Fruit fly (Drosophila melanogaster): ENCODE data around the gene CG10674.
A peak's percentile ranks its signal among the peaks of the same experiment; 100 is the strongest.

Gene CG10674

DNA sequence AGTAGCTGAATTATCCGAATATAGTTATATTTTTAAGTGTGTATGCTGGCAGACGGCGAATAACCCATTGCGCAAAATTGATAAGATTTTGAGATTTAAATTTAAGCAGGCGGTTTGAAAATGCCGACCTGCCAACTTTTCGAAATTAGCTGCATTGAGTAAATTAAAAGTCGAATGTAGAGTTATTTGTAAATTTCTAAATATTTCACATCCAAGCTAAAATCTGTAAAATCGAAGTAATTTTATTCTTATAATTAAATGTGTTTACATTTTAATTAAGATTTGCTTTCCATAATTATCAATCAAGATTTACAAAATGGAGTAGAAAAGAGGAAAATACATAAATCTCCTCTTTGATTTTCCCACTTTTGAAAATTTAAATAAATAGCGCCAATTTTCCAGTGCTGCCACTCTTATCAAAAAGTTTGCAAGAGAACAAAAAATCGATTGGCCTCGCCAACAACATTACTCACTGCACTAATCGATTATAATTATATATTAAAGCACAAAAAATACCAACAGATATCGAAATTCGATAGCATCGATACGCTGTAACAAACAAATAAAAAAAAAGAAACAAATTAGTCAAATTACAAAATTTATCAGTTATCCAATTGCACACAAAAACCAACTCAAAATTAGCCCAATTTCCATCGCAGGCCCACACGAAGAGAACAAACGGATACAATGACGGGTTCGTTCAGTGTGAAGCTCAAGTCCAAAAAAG, 2.2 kb downstream of the CG10674 start, which contains the start of gene Yod1:
Yod1 (plus strand) TSS at position 168 of the 727 bp plus-strand sequence.
- TF ChIP-seq CG8159 (tag; optimal IDR thresholded peaks at IDR 0.05) = no peak
- no peak for TF ChIP-seq CG17806 (tag; optimal IDR thresholded peaks at IDR 0.05)
- peak; percentile 19; the same call in 1 of the 2 replicates for TF ChIP-seq Ets98B (GFP tag; IDR thresholded peaks at IDR 0.05)
- TF ChIP-seq CG4496 (GFP tag; IDR thresholded peaks at IDR 0.05) = no peak
- no peak for TF ChIP-seq CG10348 (GFP tag; IDR thresholded peaks at IDR 0.05)
- TF ChIP-seq CG8301 (tag; optimal IDR thresholded peaks at IDR 0.05) = no peak
- TF ChIP-seq Pif1A (GFP tag; optimal IDR thresholded peaks at IDR 0.05) = no peak
- TF ChIP-seq CG14655 (GFP tag; optimal IDR thresholded peaks at IDR 0.05) = no peak
- TF ChIP-seq CG9948 (tag; optimal IDR thresholded peaks at IDR 0.05) = no peak
- no peak for TF ChIP-seq CG13204 (GFP tag; optimal IDR thresholded peaks at IDR 0.05)
- no peak for TF ChIP-seq CG34367 (tag; optimal IDR thresholded peaks at IDR 0.05)
- peak; percentile 33 for TF ChIP-seq gl (tag; optimal IDR thresholded peaks at IDR 0.05)
- TF ChIP-seq Pif1B (GFP tag; optimal IDR thresholded peaks at IDR 0.05) = no peak
- no peak for TF ChIP-seq fd96Ca (GFP tag; IDR thresholded peaks at IDR 0.05)
- no peak for TF ChIP-seq Snoo (tag; optimal IDR thresholded peaks at IDR 0.05)
- TF ChIP-seq D1 (tag; optimal IDR thresholded peaks at IDR 0.05) = no peak
- TF ChIP-seq CG15710 (tag; optimal IDR thresholded peaks at IDR 0.05) = no peak
- no peak for TF ChIP-seq rn (GFP tag; IDR thresholded peaks at IDR 0.05)
- 0 out of 2 replicates have a peak, but pooled peaks have one; percentile 12 for TF ChIP-seq CG12605 (GFP tag; IDR thresholded peaks at IDR 0.05)
- peak; percentile 88 for TF ChIP-seq EcR (GFP tag; optimal IDR thresholded peaks at IDR 0.05)
- TF ChIP-seq CG32121 (GFP tag; IDR thresholded peaks at IDR 0.05) = peak; percentile 8; the same call in 1 of the 2 replicates

DNA sequence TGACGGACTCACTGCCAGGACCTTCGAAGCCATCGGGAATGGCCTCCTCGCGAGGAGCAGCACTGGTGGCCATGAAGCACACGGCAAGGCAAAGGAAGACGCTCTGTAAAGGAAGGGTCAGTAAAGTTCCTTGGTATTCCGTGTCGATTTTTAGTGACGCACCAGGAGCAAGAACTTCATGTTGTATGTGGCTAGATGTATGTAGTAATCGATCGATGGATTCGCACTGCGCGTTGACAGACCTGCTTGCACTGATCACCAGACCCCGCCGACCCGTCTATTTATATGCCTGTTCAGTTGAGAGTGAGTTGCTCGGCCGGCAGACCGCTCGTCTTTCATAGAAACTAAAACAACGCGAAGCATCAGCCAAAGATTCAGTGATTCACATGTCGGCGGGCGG, 3.1 kb downstream of the CG10674 start, which contains the start of gene CG15213:
CG15213 (minus strand) TSS at position 255 of the 400 bp plus-strand sequence.
- TF ChIP-seq CG10348 (GFP tag; IDR thresholded peaks at IDR 0.05) = no peak
- no peak for TF ChIP-seq Ets98B (GFP tag; IDR thresholded peaks at IDR 0.05)
- no peak for TF ChIP-seq CG13204 (GFP tag; optimal IDR thresholded peaks at IDR 0.05)
- no peak for TF ChIP-seq CG4496 (GFP tag; IDR thresholded peaks at IDR 0.05)
- TF ChIP-seq Pif1B (GFP tag; optimal IDR thresholded peaks at IDR 0.05) = no peak
- TF ChIP-seq CG8301 (tag; optimal IDR thresholded peaks at IDR 0.05) = no peak
- TF ChIP-seq gl (tag; optimal IDR thresholded peaks at IDR 0.05) = no peak
- no peak for TF ChIP-seq CG14655 (GFP tag; optimal IDR thresholded peaks at IDR 0.05)

DNA sequence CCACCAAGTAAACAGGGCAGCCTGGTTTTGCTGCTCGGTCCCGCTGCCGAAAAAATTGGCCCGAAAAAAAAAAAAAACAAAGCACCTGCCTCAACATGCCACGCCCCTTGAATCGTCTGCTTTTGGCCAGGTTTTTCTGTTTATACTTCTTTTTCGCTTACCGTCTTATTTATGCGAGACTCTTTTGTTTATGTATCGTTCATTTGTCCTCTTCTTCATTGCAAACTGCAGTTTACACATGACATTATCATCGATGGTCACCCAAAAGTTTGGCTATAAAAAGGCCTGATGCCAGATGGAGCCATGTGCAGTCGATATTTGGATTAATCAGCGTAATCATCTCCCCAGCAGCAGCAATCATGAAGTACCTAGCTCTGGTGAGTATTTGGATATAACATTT, 4.8 kb downstream of the CG10674 start, which contains the start of gene CG15212:
CG15212 (plus strand) TSS at position 301 of the 400 bp plus-strand sequence.
- no peak for TF ChIP-seq CG8301 (tag; optimal IDR thresholded peaks at IDR 0.05)
- no peak for TF ChIP-seq CG8159 (tag; optimal IDR thresholded peaks at IDR 0.05)
- TF ChIP-seq CG9948 (tag; optimal IDR thresholded peaks at IDR 0.05) = no peak
- TF ChIP-seq CG17806 (tag; optimal IDR thresholded peaks at IDR 0.05) = no peak

DNA sequence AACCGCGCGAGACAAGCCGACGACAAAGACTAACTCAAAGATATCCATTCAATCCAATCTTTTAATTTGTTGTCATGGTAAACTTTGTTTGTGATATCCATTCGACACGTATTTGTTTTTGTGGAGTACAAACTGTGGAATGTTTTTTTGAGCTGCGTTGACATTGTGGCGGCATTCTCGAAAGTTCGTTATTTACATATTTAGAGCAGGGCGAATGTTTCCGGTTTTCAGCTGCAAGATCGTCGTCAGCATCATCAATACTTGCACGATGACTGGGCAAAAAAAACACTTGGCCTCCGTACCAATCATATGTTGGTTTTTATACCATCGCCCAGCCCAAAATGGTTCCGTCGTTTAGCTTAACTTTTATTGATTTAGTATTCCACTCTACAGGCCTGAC, 5.6 kb downstream of the CG10674 start:
- TF ChIP-seq CG8159 (tag; optimal IDR thresholded peaks at IDR 0.05) = no peak
- no peak for TF ChIP-seq CG12605 (GFP tag; IDR thresholded peaks at IDR 0.05)
- no peak for TF ChIP-seq CG13204 (GFP tag; optimal IDR thresholded peaks at IDR 0.05)
- TF ChIP-seq CG17806 (tag; optimal IDR thresholded peaks at IDR 0.05) = no peak

DNA sequence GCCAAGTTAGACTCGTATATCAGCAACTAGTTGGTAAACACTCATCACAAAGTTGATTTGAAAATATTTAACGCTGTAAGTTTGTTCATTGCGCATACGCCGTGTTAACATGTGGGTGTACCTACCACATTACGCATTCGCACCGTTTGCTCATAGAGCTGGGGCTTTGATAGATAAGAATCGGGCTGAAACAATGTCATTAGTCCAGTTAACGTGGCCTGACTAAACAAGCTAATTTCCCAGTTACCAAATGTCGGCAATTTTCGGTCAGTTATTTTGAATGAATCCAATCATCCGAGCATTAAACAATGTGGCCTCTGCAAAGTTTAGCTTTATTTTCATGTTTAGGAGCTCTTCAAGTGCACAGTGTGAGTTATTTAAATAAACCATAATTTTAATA, 6.9 kb downstream of the CG10674 start, which contains the start of gene CG4597:
CG4597 (plus strand) TSS at position 301 of the 400 bp plus-strand sequence.
- TF ChIP-seq CG17806 (tag; optimal IDR thresholded peaks at IDR 0.05) = no peak

DNA sequence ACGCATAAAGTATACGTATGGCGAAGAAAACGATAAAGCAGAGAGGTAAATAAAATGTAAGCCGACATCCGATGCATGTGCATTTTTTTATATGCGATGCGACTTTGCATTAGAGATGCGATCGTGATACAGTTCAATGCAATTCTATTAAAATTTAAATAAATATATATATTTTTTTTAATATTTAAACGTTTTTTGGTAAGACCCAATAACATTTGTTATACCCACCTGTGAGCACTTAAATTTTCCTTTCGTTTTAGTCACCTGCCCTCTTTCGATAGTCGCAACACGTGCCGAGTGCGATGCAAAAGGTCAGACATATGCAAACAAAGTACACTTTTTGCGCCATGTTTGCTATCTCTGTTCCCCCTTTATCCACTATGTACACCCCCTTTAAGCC, 7.9 kb downstream of the CG10674 start:
- TF ChIP-seq CG34367 (tag; optimal IDR thresholded peaks at IDR 0.05) (peak; percentile 55), Ets98B (GFP tag; IDR thresholded peaks at IDR 0.05) (peak; percentile 51; the same call in 1 of the 2 replicates), Snoo (tag; optimal IDR thresholded peaks at IDR 0.05) (no peak), rn (GFP tag; IDR thresholded peaks at IDR 0.05) (peak; percentile 40; the same call in 1 of the 2 replicates), CG9948 (tag; optimal IDR thresholded peaks at IDR 0.05) (peak; percentile 72), gl (tag; optimal IDR thresholded peaks at IDR 0.05) (no peak), CG15710 (tag; optimal IDR thresholded peaks at IDR 0.05) (peak; percentile 67), D1 (tag; optimal IDR thresholded peaks at IDR 0.05) (peak; percentile 9), EcR (GFP tag; optimal IDR thresholded peaks at IDR 0.05) (no peak), CG8301 (tag; optimal IDR thresholded peaks at IDR 0.05) (peak; percentile 10), CG12605 (GFP tag; IDR thresholded peaks at IDR 0.05) (0 out of 2 replicates have a peak, but pooled peaks have one; percentile 22), CG8159 (tag; optimal IDR thresholded peaks at IDR 0.05) (peak; percentile 64), fd96Ca (GFP tag; IDR thresholded peaks at IDR 0.05) (peak; percentile 66; the same call in 2 of the 3 replicates), CG10348 (GFP tag; IDR thresholded peaks at IDR 0.05) (no peak; the same call in 1 of the 2 replicates), Pif1A (GFP tag; optimal IDR thresholded peaks at IDR 0.05) (peak; percentile 15), CG13204 (GFP tag; optimal IDR thresholded peaks at IDR 0.05) (no peak), CG14655 (GFP tag; optimal IDR thresholded peaks at IDR 0.05) (no peak), Pif1B (GFP tag; optimal IDR thresholded peaks at IDR 0.05) (peak; percentile 40), CG32121 (GFP tag; IDR thresholded peaks at IDR 0.05) (peak; percentile 48; the same call in 1 of the 2 replicates), CG4496 (GFP tag; IDR thresholded peaks at IDR 0.05) (peak; percentile 38; the same call in 1 of the 3 replicates), CG17806 (tag; optimal IDR thresholded peaks at IDR 0.05) (peak; percentile 62)
